Worm (Caenorhabditis elegans) whole organism, dauer: ENCODE measurements around the gene C30G4.4.
"Not testable (repeated sequence)": the region's sequence is repeated elsewhere in the genome, so short reads cannot be mapped to it uniquely, and the experiment has no call there.

Source experiments
- unc-62 ChIP-seq: sonication (generic microtip); optimal IDR thresholded peaks from 2 replicates; lab custom pipeline; 2017; ENCODE audit warnings: missing biosample characterization, missing genetic modification reagents, missing genetic modification characterization

C30G4.4 gene

ce11 chrX:17072088-17072487 is at the start of gene C30G4.4:
C30G4.4 (minus strand) TSS chrX:17072188.
- no peak for TF ChIP-seq unc-62

- not testable (repeated sequence) for TF ChIP-seq unc-62
Measured at ce11 chrX:17117359-17117758, 45.4 kb upstream of the C30G4.4 start, which contains the start of gene K09E3.2. K09E3.2 (plus strand) TSS chrX:17117659.

ce11 chrX:17115089-17115488 is 43.1 kb upstream of the C30G4.4 start, which contains the start of gene lido-6:
lido-6 (minus strand) TSS chrX:17115189.
- no peak for TF ChIP-seq unc-62

ce11 chrX:17110555-17110954 is 38.6 kb upstream of the C30G4.4 start, which contains the start of gene lido-5:
lido-5 (minus strand) TSS chrX:17110655.
- TF ChIP-seq unc-62 = no peak

- no peak for TF ChIP-seq unc-62
Measured at ce11 chrX:17107670-17108069, 35.7 kb upstream of the C30G4.4 start, which contains the start of gene lido-4. lido-4 (minus strand) TSS chrX:17107770.

- no peak for TF ChIP-seq unc-62
Measured at ce11 chrX:17100656-17101055, 28.7 kb upstream of the C30G4.4 start, which contains the start of gene lido-2. lido-2 (minus strand) TSS chrX:17100756.

- TF ChIP-seq unc-62 = no peak
Measured at ce11 chrX:17096508-17097234, 24.7 kb upstream of the C30G4.4 start, which contains the start of gene lido-1. lido-1 (minus strand) TSS chrX:17096558.

ce11 chrX:17093199-17093598 is 21.2 kb upstream of the C30G4.4 start, which contains the start of gene C08A9.3:
C08A9.3 (minus strand) TSS chrX:17093299.
- TF ChIP-seq unc-62 = no peak

- TF ChIP-seq unc-62 = no peak
Measured at ce11 chrX:17092416-17092815, 20.4 kb upstream of the C30G4.4 start, which contains the start of gene sod-3. sod-3 (plus strand) TSS chrX:17092753.

- TF ChIP-seq unc-62 = no peak
Measured at ce11 chrX:17080635-17081376, 8.8 kb upstream of the C30G4.4 start, which contains the start of the genes irld-23 and C08A9.10. irld-23 (minus strand) TSS chrX:17080685. C08A9.10 (plus strand) TSS chrX:17081179.

- no peak for TF ChIP-seq unc-62
Measured at ce11 chrX:17070495-17070894, 1.5 kb downstream of the C30G4.4 start.

ce11 chrX:17066937-17067336 is 5.1 kb downstream of the C30G4.4 start:
- no peak for TF ChIP-seq unc-62

- no peak for TF ChIP-seq unc-62
Measured at ce11 chrX:17064820-17065219, 7.2 kb downstream of the C30G4.4 start.

ce11 chrX:17063749-17064252 is 8.2 kb downstream of the C30G4.4 start:
- TF ChIP-seq unc-62 = no peak

- TF ChIP-seq unc-62 = no peak
Measured at ce11 chrX:17062165-17062564, 9.8 kb downstream of the C30G4.4 start.

- TF ChIP-seq unc-62 = no peak
Measured at ce11 chrX:17059760-17060159, 12.2 kb downstream of the C30G4.4 start.

ce11 chrX:17058340-17058739 is 13.6 kb downstream of the C30G4.4 start:
- no peak for TF ChIP-seq unc-62
